Fruit fly (Drosophila melanogaster) whole organism, embryonic: ENCODE results near the gene CG5790.

Experiments used
- CG10147 ChIP-seq: fragments of 200-800 bp; sonication (Bioruptor generic); optimal IDR thresholded peaks from 2 replicates; lab custom pipeline; 2019; ENCODE audit warnings: missing biosample characterization, mild to moderate bottlenecking, missing genetic modification characterization, moderate library complexity
- CG6854 ChIP-seq: fragments of 200-800 bp; sonication (Bioruptor generic); optimal IDR thresholded peaks from 3 replicates; lab custom pipeline; 2017; ENCODE audit warnings: missing biosample characterization, mild to moderate bottlenecking, missing genetic modification characterization
- E2f1 ChIP-seq: fragments of 200-800 bp; sonication (Bioruptor generic); IDR thresholded peaks from 2 replicates; pipeline ENCODE4 v1.3.6; 2022; ENCODE audit warnings: missing biosample characterization, missing genetic modification characterization
- Ravus ChIP-seq: fragments of 200-800 bp; sonication (Bioruptor generic); IDR thresholded peaks from 2 replicates; pipeline ENCODE4 v1.3.6; 2022; ENCODE audit warnings: missing biosample characterization, missing genetic modification characterization
- Rx ChIP-seq: fragments of 200-800 bp; sonication (Bioruptor generic); IDR thresholded peaks from 2 replicates; pipeline ENCODE4 v1.3.6; 2022; ENCODE audit warnings: missing biosample characterization, missing genetic modification characterization
- knrl ChIP-seq: fragments of 200-800 bp; sonication (Bioruptor generic); IDR thresholded peaks from 3 replicates; pipeline ENCODE4 v1.3.6; 2022; ENCODE audit warnings: missing biosample characterization, missing genetic modification characterization; ENCODE audit not compliant: partially characterized antibody
- sug ChIP-seq: fragments of 200-800 bp; optimal IDR thresholded peaks from 2 replicates; lab custom pipeline; 2019; ENCODE audit warnings: missing biosample characterization, mild to moderate bottlenecking, missing genetic modification characterization, moderate library complexity

DNA sequence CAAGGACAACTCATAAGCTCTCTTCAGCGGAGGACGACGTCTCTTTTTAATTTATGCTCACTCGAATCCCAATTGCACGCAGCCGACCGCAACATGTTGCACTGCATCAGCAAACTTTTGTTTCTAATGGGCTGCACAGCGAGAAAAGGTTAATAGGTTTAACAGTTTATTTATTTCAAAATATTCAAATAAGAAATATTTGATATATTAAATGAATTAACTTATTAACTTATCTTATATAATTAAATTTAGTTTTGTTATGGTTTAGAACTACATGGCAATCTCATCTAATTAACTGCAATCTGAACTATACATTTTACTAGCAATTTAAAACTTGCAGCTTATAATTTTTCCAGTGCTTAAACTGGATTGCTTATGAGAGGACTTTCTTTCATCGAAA is 20.8 kb downstream of the CG5790 start:
- TF ChIP-seq sug (tag; lab: Kevin White, UChicago) (no peak), CG10147 (GFP tag; lab: Kevin White, UChicago) (no peak), CG6854 (GFP tag; lab: Kevin White, UChicago) (no peak), Rx (GFP tag; lab: Robert Waterston, UW) (no peak), knrl (GFP tag; lab: Robert Waterston, UW) (no peak), Ravus (no peak), E2f1 (no peak)
